Worm (Caenorhabditis elegans) whole organism, L1 larva: ENCODE data around the gene ocr-1.

Source experiments
- C16A3.4 ChIP-seq: fragments of 150-350 bp; optimal IDR thresholded peaks from 2 replicates; lab custom pipeline; 2014; ENCODE audit warnings: missing biosample characterization, missing genetic modification characterization
- C34B4.2 ChIP-seq: sonication (generic microtip); optimal IDR thresholded peaks from 2 replicates; lab custom pipeline; 2017; ENCODE audit warnings: mild to moderate bottlenecking, missing genetic modification characterization, missing compliant biosample characterization
- aha-1 ChIP-seq: fragments of 150-350 bp; optimal IDR thresholded peaks from 2 replicates; lab custom pipeline; 2014; ENCODE audit warnings: missing biosample characterization, missing genetic modification characterization
- alr-1 ChIP-seq: fragments of 200-800 bp; sonication (Bioruptor generic); optimal IDR thresholded peaks from 2 replicates; lab custom pipeline; 2018; ENCODE audit warnings: borderline replicate concordance, mild to moderate bottlenecking, missing genetic modification characterization, missing compliant biosample characterization
- aly-2 ChIP-seq: fragments of 150-350 bp; optimal IDR thresholded peaks from 2 replicates; lab custom pipeline; 2014; ENCODE audit warnings: missing biosample characterization, missing genetic modification characterization
- blmp-1 ChIP-seq: fragments of 150-350 bp; optimal IDR thresholded peaks from 2 replicates; lab custom pipeline; 2014; ENCODE audit warnings: missing biosample characterization, missing genetic modification characterization
- ceh-8 ChIP-seq: fragments of 200-800 bp; sonication (Bioruptor generic); optimal IDR thresholded peaks from 2 replicates; lab custom pipeline; 2018; ENCODE audit warnings: mild to moderate bottlenecking, missing genetic modification characterization, moderate library complexity, missing compliant biosample characterization
- ces-1 ChIP-seq: fragments of 150-350 bp; optimal IDR thresholded peaks from 2 replicates; lab custom pipeline; 2014; ENCODE audit warnings: missing biosample characterization, missing genetic modification reagents, missing genetic modification characterization
- dpl-1 ChIP-seq, 3 experiments: fragments of 150-350 bp in 2 of 3; sonication (generic microtip) in 1 of 3; optimal IDR thresholded peaks; 2 replicates each; lab custom pipeline; 2014 to 2017; ENCODE audit warnings: missing biosample characterization in 3 of 3, missing genetic modification characterization in 3 of 3, missing genetic modification reagents in 3 of 3
- efl-1 ChIP-seq, 4 experiments: fragments of 150-350 bp; optimal IDR thresholded peaks in 3 of 4; peaks in 1 of 4; 1 replicate in 1 of 4; 2 replicates in 3 of 4; lab custom pipeline; 2014; ENCODE audit warnings: missing biosample characterization in 2 of 4, missing genetic modification characterization in 2 of 4, missing genetic modification reagents in 2 of 4
- egl-13 ChIP-seq: sonication (generic microtip); optimal IDR thresholded peaks from 2 replicates; lab custom pipeline; 2016; ENCODE audit warnings: missing genotype, missing genetic modification reagents, missing genetic modification characterization, missing compliant biosample characterization
- egl-27 ChIP-seq, 2 experiments: fragments of 150-350 bp in 1 of 2; sonication (generic microtip); optimal IDR thresholded peaks; 3 replicates each; lab custom pipeline; 2017 to 2018; ENCODE audit warnings: missing biosample characterization in 2 of 2, missing genetic modification characterization in 2 of 2, missing genetic modification reagents in 2 of 2
- elt-3 ChIP-seq, 6 experiments: fragments of 150-350 bp in 1 of 6; sonication (generic microtip); optimal IDR thresholded peaks; 2 replicates each; lab custom pipeline; 2017 to 2018; ENCODE audit warnings: missing biosample characterization in 6 of 6, missing genetic modification characterization in 6 of 6, inconsistent platforms in 1 of 6
- ets-5 ChIP-seq: fragments of 200-800 bp; sonication (Bioruptor generic); IDR thresholded peaks from 2 replicates; pipeline ENCODE4 v1.3.6; 2022; ENCODE audit warnings: missing genetic modification characterization, missing compliant biosample characterization
- fkh-10 ChIP-seq: sonication (generic microtip); optimal IDR thresholded peaks from 2 replicates; lab custom pipeline; 2017; ENCODE audit warnings: missing biosample characterization, missing genetic modification reagents, missing genetic modification characterization
- fkh-4 ChIP-seq: sonication (generic microtip); optimal IDR thresholded peaks from 2 replicates; lab custom pipeline; 2016; ENCODE audit warnings: missing compliant biosample characterization, missing genetic modification characterization, borderline replicate concordance
- grh-1 ChIP-seq: fragments of 200-800 bp; sonication (Bioruptor generic); IDR thresholded peaks from 2 replicates; pipeline ENCODE4 v1.3.6; 2022; ENCODE audit warnings: missing genetic modification reagents, missing genetic modification characterization, missing compliant biosample characterization
- hpl-2 ChIP-seq: fragments of 150-350 bp; optimal IDR thresholded peaks from 2 replicates; lab custom pipeline; 2014; ENCODE audit warnings: missing biosample characterization, missing genetic modification reagents, missing genetic modification characterization
- irx-1 ChIP-seq: sonication (generic microtip); optimal IDR thresholded peaks from 2 replicates; lab custom pipeline; 2016; ENCODE audit warnings: missing genetic modification characterization, missing compliant biosample characterization
- isw-1 ChIP-seq: fragments of 200-800 bp; sonication (Bioruptor generic); IDR thresholded peaks from 2 replicates; pipeline ENCODE4 v1.3.6; 2022; ENCODE audit warnings: missing genetic modification characterization, missing compliant biosample characterization
- jun-1 ChIP-seq: fragments of 150-350 bp; optimal IDR thresholded peaks from 2 replicates; lab custom pipeline; 2014; ENCODE audit warnings: missing biosample characterization, missing genetic modification reagents, missing genetic modification characterization
- lin-13 ChIP-seq: fragments of 150-350 bp; optimal IDR thresholded peaks from 2 replicates; lab custom pipeline; 2014; ENCODE audit warnings: missing biosample characterization, missing genetic modification reagents, missing genetic modification characterization
- lin-14 ChIP-seq: fragments of 200-800 bp; sonication (Bioruptor generic); optimal IDR thresholded peaks from 2 replicates; lab custom pipeline; 2018; ENCODE audit warnings: mild to moderate bottlenecking, missing genetic modification characterization, moderate library complexity, missing compliant biosample characterization
- lin-15B ChIP-seq: fragments of 150-350 bp; sonication (generic microtip); optimal IDR thresholded peaks from 3 replicates; lab custom pipeline; 2014; ENCODE audit warnings: missing biosample characterization, missing genetic modification characterization
- lin-39 ChIP-seq: fragments of 150-350 bp; optimal IDR thresholded peaks from 2 replicates; lab custom pipeline; 2014; ENCODE audit warnings: missing biosample characterization, missing genetic modification reagents, missing genetic modification characterization
- lir-3 ChIP-seq: sonication (generic microtip); optimal IDR thresholded peaks from 2 replicates; lab custom pipeline; 2016; ENCODE audit warnings: mild to moderate bottlenecking, missing genetic modification characterization, moderate library complexity, missing compliant biosample characterization; ENCODE audit not compliant: poor library complexity
- mab-9 ChIP-seq: fragments of 200-800 bp; sonication (Bioruptor generic); IDR thresholded peaks from 2 replicates; pipeline ENCODE4 v1.3.6; 2022; ENCODE audit warnings: missing genetic modification reagents, missing genetic modification characterization, missing compliant biosample characterization
- nhr-11 ChIP-seq: fragments of 150-350 bp; optimal IDR thresholded peaks from 2 replicates; lab custom pipeline; 2014; ENCODE audit warnings: missing biosample characterization, missing genetic modification characterization
- nhr-20 ChIP-seq: sonication (generic microtip); optimal IDR thresholded peaks from 2 replicates; lab custom pipeline; 2016; ENCODE audit warnings: mild to moderate bottlenecking, missing genetic modification characterization, missing compliant biosample characterization
- nhr-237 ChIP-seq: fragments of 150-350 bp; optimal IDR thresholded peaks from 2 replicates; lab custom pipeline; 2014; ENCODE audit warnings: missing biosample characterization, missing genetic modification characterization
- nhr-71 ChIP-seq: sonication (generic microtip); optimal IDR thresholded peaks from 2 replicates; lab custom pipeline; 2016; ENCODE audit warnings: mild to moderate bottlenecking, missing genetic modification characterization, moderate library complexity, missing compliant biosample characterization
- nhr-76 ChIP-seq: sonication (generic microtip); optimal IDR thresholded peaks from 2 replicates; lab custom pipeline; 2017; ENCODE audit warnings: missing biosample characterization, missing genetic modification characterization
- nhr-84 ChIP-seq: sonication (generic microtip); optimal IDR thresholded peaks from 2 replicates; lab custom pipeline; 2017; ENCODE audit warnings: missing biosample characterization, missing genetic modification characterization
- pag-3 ChIP-seq: sonication (generic microtip); optimal IDR thresholded peaks from 2 replicates; lab custom pipeline; 2017; ENCODE audit warnings: missing genetic modification characterization, mild to moderate bottlenecking, missing compliant biosample characterization, antibody characterized with exemption, borderline replicate concordance; ENCODE audit not compliant: insufficient read depth
- pax-3 ChIP-seq: fragments of 200-800 bp; sonication (Bioruptor generic); optimal IDR thresholded peaks from 2 replicates; lab custom pipeline; 2018; ENCODE audit warnings: mild to moderate bottlenecking, missing genetic modification characterization, moderate library complexity, missing compliant biosample characterization
- pqm-1 ChIP-seq: sonication (generic microtip); optimal IDR thresholded peaks from 3 replicates; lab custom pipeline; 2017; ENCODE audit warnings: missing biosample characterization, missing genetic modification characterization
- rnt-1 ChIP-seq: sonication (generic microtip); optimal IDR thresholded peaks from 2 replicates; lab custom pipeline; 2016; ENCODE audit warnings: mild to moderate bottlenecking, missing genetic modification characterization, moderate library complexity, missing compliant biosample characterization
- skn-1 ChIP-seq: fragments of 150-350 bp; optimal IDR thresholded peaks from 2 replicates; lab custom pipeline; 2014; ENCODE audit warnings: missing biosample characterization, missing genetic modification characterization
- snpc-4 ChIP-seq: fragments of 150-350 bp; optimal IDR thresholded peaks from 2 replicates; lab custom pipeline; 2014; ENCODE audit warnings: missing biosample characterization, missing genetic modification characterization
- snu-23 ChIP-seq: sonication (generic microtip); optimal IDR thresholded peaks from 2 replicates; lab custom pipeline; 2016; ENCODE audit warnings: missing genetic modification characterization, missing compliant biosample characterization
- sox-4 ChIP-seq: sonication (generic microtip); optimal IDR thresholded peaks from 2 replicates; lab custom pipeline; 2016; ENCODE audit warnings: missing genetic modification characterization, missing compliant biosample characterization
- sptf-1 ChIP-seq: fragments of 150-350 bp; optimal IDR thresholded peaks from 2 replicates; lab custom pipeline; 2014; ENCODE audit warnings: missing biosample characterization, missing genetic modification characterization
- tbx-2 ChIP-seq: sonication (generic microtip); optimal IDR thresholded peaks from 2 replicates; lab custom pipeline; 2016; ENCODE audit warnings: missing genetic modification characterization, missing compliant biosample characterization
- tlp-1 ChIP-seq: fragments of 150-350 bp; optimal IDR thresholded peaks from 2 replicates; lab custom pipeline; 2014; ENCODE audit warnings: missing biosample characterization, missing genetic modification characterization
- unc-30 ChIP-seq: sonication (generic microtip); optimal IDR thresholded peaks from 2 replicates; lab custom pipeline; 2017; ENCODE audit warnings: missing biosample characterization, missing genetic modification characterization
- unc-98 ChIP-seq: fragments of 200-800 bp; sonication (Bioruptor generic); IDR thresholded peaks from 2 replicates; pipeline ENCODE4 v1.3.6; 2022; ENCODE audit warnings: missing genetic modification characterization, missing compliant biosample characterization
- vab-15 ChIP-seq: sonication (generic microtip); optimal IDR thresholded peaks from 2 replicates; lab custom pipeline; 2017; ENCODE audit warnings: missing genotype, mild to moderate bottlenecking, missing genetic modification characterization, missing compliant biosample characterization
- zag-1 ChIP-seq: fragments of 150-350 bp; optimal IDR thresholded peaks from 2 replicates; lab custom pipeline; 2014; ENCODE audit warnings: missing biosample characterization, missing genetic modification characterization
- zip-4 ChIP-seq: fragments of 200-800 bp; sonication (Bioruptor generic); optimal IDR thresholded peaks from 2 replicates; lab custom pipeline; 2018; ENCODE audit warnings: mild to moderate bottlenecking, missing genetic modification characterization, moderate library complexity, missing compliant biosample characterization
- ztf-11 ChIP-seq, 2 experiments: sonication (generic microtip); optimal IDR thresholded peaks; 2 replicates each; lab custom pipeline; 2016 to 2017; ENCODE audit warnings: missing genetic modification characterization in 2 of 2, missing biosample characterization in 1 of 2, missing compliant biosample characterization in 1 of 2
- ztf-4 ChIP-seq: fragments of 150-350 bp; optimal IDR thresholded peaks from 2 replicates; lab custom pipeline; 2014; ENCODE audit warnings: missing biosample characterization, missing genetic modification characterization

Gene ocr-1

ce11 chrV:10726691-10727090 lies 37.5 kb upstream of the ocr-1 start (continued):
- TF ChIP-seq elt-3 (tag; optimal IDR thresholded peaks at IDR 0.05; lab: Kevin White, UChicago) (peak in 1 of 6 experiments; percentile 23), pag-3 (tag; lab: Kevin White, UChicago) (no peak), lir-3 (no peak)

DNA sequence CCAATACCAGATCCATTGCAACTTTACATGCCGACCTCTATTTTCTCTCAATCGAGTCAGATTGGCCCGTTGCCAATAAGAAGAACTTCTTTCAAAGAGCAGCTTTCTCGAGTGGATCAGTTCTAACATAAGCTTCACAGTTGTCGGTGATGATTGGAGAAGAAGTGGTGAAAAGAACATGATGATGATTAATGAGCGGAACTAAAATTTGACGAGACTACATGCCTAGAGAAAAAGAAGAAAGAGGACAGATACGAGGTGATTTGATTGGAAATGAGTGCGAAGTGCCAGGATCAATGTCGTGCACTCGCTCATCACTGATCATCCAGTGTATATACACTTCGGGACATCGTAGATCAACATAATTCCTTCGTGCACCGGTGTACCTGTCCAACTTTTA lies 36.5 kb upstream of the ocr-1 start:
- no peak for TF ChIP-seq ztf-11 (tag; optimal IDR thresholded peaks at IDR 0.05; lab: Kevin White, UChicago)
- TF ChIP-seq unc-30 (tag; lab: Kevin White, UChicago) = no peak
- peak; percentile 17 for TF ChIP-seq ztf-4
- no peak for TF ChIP-seq ets-5
- TF ChIP-seq snu-23 (GFP tag; lab: Kevin White, UChicago) = peak; percentile 38
- no peak for TF ChIP-seq snpc-4 (tag; lab: Kevin White, UChicago)
- TF ChIP-seq alr-1 (tag; lab: Kevin White, UChicago) = no peak
- peak; percentile 57 for TF ChIP-seq blmp-1 (tag; lab: Kevin White, UChicago)
- no peak for TF ChIP-seq nhr-237 (tag; lab: Kevin White, UChicago)
- no peak for TF ChIP-seq jun-1
- no peak for TF ChIP-seq isw-1 (GFP tag; lab: Robert Waterston, UW)
- TF ChIP-seq sptf-1 (tag; lab: Kevin White, UChicago) = no peak
- TF ChIP-seq C34B4.2 = no peak
- TF ChIP-seq fkh-10 (GFP tag; lab: Kevin White, UChicago) = no peak
- no peak for TF ChIP-seq lin-15B (tag; lab: Kevin White, UChicago)
- no peak for TF ChIP-seq lir-3
- peak; percentile 52 for TF ChIP-seq nhr-20
- no peak for TF ChIP-seq lin-13 (GFP tag; lab: Kevin White, UChicago)
- no peak for TF ChIP-seq zag-1 (tag; lab: Kevin White, UChicago)
- no peak for TF ChIP-seq unc-98 (GFP tag; lab: Robert Waterston, UW)
- no peak for TF ChIP-seq fkh-4
- peak; percentile 86 for TF ChIP-seq lin-14 (GFP tag; lab: Kevin White, UChicago)
- no peak for TF ChIP-seq dpl-1 (GFP tag; optimal IDR thresholded peaks at IDR 0.05; lab: Kevin White, UChicago)
- TF ChIP-seq grh-1 = no peak
- no peak for TF ChIP-seq egl-27 (tag; optimal IDR thresholded peaks at IDR 0.05; lab: Kevin White, UChicago)
- TF ChIP-seq lin-39 (tag; lab: Kevin White, UChicago) = peak; percentile 92
- TF ChIP-seq zip-4 (GFP tag; lab: Kevin White, UChicago) = no peak
- TF ChIP-seq irx-1 (tag; lab: Kevin White, UChicago) = no peak
- no peak for TF ChIP-seq sox-4 (tag; lab: Kevin White, UChicago)
- TF ChIP-seq pqm-1 (tag; lab: Kevin White, UChicago) = no peak
- no peak for TF ChIP-seq vab-15 (tag; lab: Kevin White, UChicago)
- no peak for TF ChIP-seq skn-1 (tag; lab: Kevin White, UChicago)
- TF ChIP-seq hpl-2 (GFP tag; lab: Kevin White, UChicago) = no peak
- no peak for TF ChIP-seq tlp-1 (tag; lab: Kevin White, UChicago)
- TF ChIP-seq rnt-1 = peak; percentile 91
- peak; percentile 12 for TF ChIP-seq C16A3.4 (tag; lab: Kevin White, UChicago)
- no peak for TF ChIP-seq mab-9 (GFP tag; lab: Robert Waterston, UW)
- no peak for TF ChIP-seq nhr-84 (tag; lab: Kevin White, UChicago)
- no peak for TF ChIP-seq elt-3 (tag; optimal IDR thresholded peaks at IDR 0.05; lab: Kevin White, UChicago)
- TF ChIP-seq egl-13 = no peak
- TF ChIP-seq ces-1 (GFP tag; lab: Kevin White, UChicago) = no peak
- TF ChIP-seq pax-3 (tag; lab: Kevin White, UChicago) = no peak
- no peak for TF ChIP-seq aly-2 (tag; lab: Kevin White, UChicago)
- TF ChIP-seq tbx-2 = peak; percentile 69
- no peak for TF ChIP-seq ceh-8
- peak in 1 of 2 experiments; percentile 2 for TF ChIP-seq efl-1 (optimal IDR thresholded peaks at IDR 0.05; lab: Kevin White, UChicago)
- peak in 1 of 2 experiments; percentile 76 for TF ChIP-seq efl-1 (GFP tag; optimal IDR thresholded peaks at IDR 0.05 in 1 of 2; lab: Kevin White, UChicago)
- TF ChIP-seq nhr-11 (tag; lab: Kevin White, UChicago) = peak; percentile 45
- no peak for TF ChIP-seq aha-1 (tag; lab: Kevin White, UChicago)
- no peak for TF ChIP-seq nhr-76 (tag; lab: Kevin White, UChicago)
- TF ChIP-seq nhr-71 (tag; lab: Kevin White, UChicago) = peak; percentile 84
